Fruit fly (Drosophila melanogaster) whole organism, embryonic: ENCODE results near the gene bin.
A peak's percentile ranks its signal among the peaks of the same experiment; 100 is the strongest.

Experiments used
- CG1024 ChIP-seq: fragments of 200-800 bp; sonication (Bioruptor generic); IDR thresholded peaks from 2 replicates; pipeline ENCODE4 v1.3.6; 2022; ENCODE audit warnings: missing biosample characterization, missing genetic modification characterization
- CG12299 ChIP-seq: fragments of 200-800 bp; sonication (Bioruptor generic); optimal IDR thresholded peaks from 2 replicates; lab custom pipeline; 2018; ENCODE audit warnings: missing biosample characterization, mild to moderate bottlenecking, missing genetic modification characterization
- CG12942 ChIP-seq: fragments of 200-800 bp; sonication (Bioruptor generic); optimal IDR thresholded peaks from 3 replicates; lab custom pipeline; 2016; ENCODE audit warnings: missing biosample characterization, missing genetic modification characterization
- CG13287 ChIP-seq: fragments of 200-800 bp; sonication (Bioruptor generic); IDR thresholded peaks from 2 replicates; pipeline ENCODE4 v1.3.6; 2022; ENCODE audit warnings: missing biosample characterization, missing genetic modification characterization; ENCODE audit not compliant: partially characterized antibody
- CG13424 ChIP-seq: fragments of 200-800 bp; sonication (Bioruptor generic); optimal IDR thresholded peaks from 2 replicates; lab custom pipeline; 2019; ENCODE audit warnings: missing biosample characterization, mild to moderate bottlenecking, missing genetic modification characterization, moderate library complexity
- CG15514 ChIP-seq: fragments of 200-800 bp; sonication (Bioruptor generic); optimal IDR thresholded peaks from 3 replicates; lab custom pipeline; 2017; ENCODE audit warnings: missing biosample characterization, missing genetic modification characterization, mild to moderate bottlenecking, moderate library complexity, missing genetic modification reagents
- CG17802 ChIP-seq: fragments of 200-800 bp; sonication (Bioruptor generic); optimal IDR thresholded peaks from 2 replicates; lab custom pipeline; 2018; ENCODE audit warnings: missing biosample characterization, mild to moderate bottlenecking, missing genetic modification characterization, moderate library complexity
- CG1792 ChIP-seq: fragments of 200-800 bp; sonication (Bioruptor generic); optimal IDR thresholded peaks from 2 replicates; lab custom pipeline; 2016; ENCODE audit warnings: missing biosample characterization, missing genetic modification characterization
- CG30020 ChIP-seq: fragments of 200-800 bp; optimal IDR thresholded peaks from 2 replicates; lab custom pipeline; 2019; ENCODE audit warnings: missing biosample characterization, mild to moderate bottlenecking, missing genetic modification characterization, moderate library complexity
- CG3163 ChIP-seq: fragments of 200-800 bp; sonication (Bioruptor generic); optimal IDR thresholded peaks from 3 replicates; lab custom pipeline; 2016; ENCODE audit warnings: missing biosample characterization, missing genetic modification characterization
- CG4404 ChIP-seq: fragments of 200-800 bp; sonication (Bioruptor generic); IDR thresholded peaks from 2 replicates; pipeline ENCODE4 v1.3.6; 2022; ENCODE audit warnings: missing biosample characterization, missing genetic modification characterization
- CG6175 ChIP-seq: fragments of 200-800 bp; sonication (Bioruptor generic); IDR thresholded peaks from 3 replicates; pipeline ENCODE4 v1.3.6; 2022; ENCODE audit warnings: missing biosample characterization, missing genetic modification characterization
- CG6254 ChIP-seq: fragments of 200-800 bp; sonication (Bioruptor generic); optimal IDR thresholded peaks from 3 replicates; lab custom pipeline; 2017; ENCODE audit warnings: mild to moderate bottlenecking, missing biosample characterization, missing genetic modification reagents, missing genetic modification characterization
- CG6272 ChIP-seq: fragments of 200-800 bp; sonication (Bioruptor generic); IDR thresholded peaks from 2 replicates; pipeline ENCODE4 v1.3.6; 2022; ENCODE audit warnings: missing biosample characterization, missing genetic modification characterization
- CG6813 ChIP-seq: fragments of 200-800 bp; sonication (Bioruptor generic); optimal IDR thresholded peaks from 2 replicates; lab custom pipeline; 2017; ENCODE audit warnings: missing biosample characterization, missing genetic modification characterization, mild to moderate bottlenecking, moderate library complexity, missing genetic modification reagents
- CG7928 ChIP-seq: fragments of 200-800 bp; sonication (Bioruptor generic); optimal IDR thresholded peaks from 2 replicates; lab custom pipeline; 2017; ENCODE audit warnings: missing biosample characterization, mild to moderate bottlenecking, missing genetic modification characterization
- CG9817 ChIP-seq: fragments of 200-800 bp; sonication (Bioruptor generic); optimal IDR thresholded peaks from 2 replicates; lab custom pipeline; 2018; ENCODE audit warnings: missing biosample characterization, mild to moderate bottlenecking, missing genetic modification characterization, moderate library complexity
- Chrac-16 ChIP-seq: fragments of 200-800 bp; sonication (Bioruptor generic); optimal IDR thresholded peaks from 3 replicates; lab custom pipeline; 2016; ENCODE audit warnings: missing biosample characterization, missing genetic modification characterization
- Fer3 ChIP-seq: fragments of 200-800 bp; sonication (Bioruptor generic); optimal IDR thresholded peaks from 2 replicates; lab custom pipeline; 2018; ENCODE audit warnings: missing biosample characterization, mild to moderate bottlenecking, missing genetic modification characterization, moderate library complexity
- H15 ChIP-seq: fragments of 200-800 bp; sonication (Bioruptor generic); IDR thresholded peaks from 3 replicates; pipeline ENCODE4 v1.3.6; 2022; ENCODE audit warnings: missing biosample characterization, missing genetic modification characterization
- Hr51 ChIP-seq, 2 experiments: fragments of 200-800 bp; sonication (Bioruptor generic); optimal IDR thresholded peaks; 2 replicates in 1 of 2; 3 replicates in 1 of 2; lab custom pipeline; 2016 to 2018; ENCODE audit warnings: missing biosample characterization in 2 of 2, missing genetic modification characterization in 2 of 2, mild to moderate bottlenecking in 1 of 2, moderate library complexity in 1 of 2
- Kr ChIP-seq: fragments of 200-800 bp; sonication (Bioruptor generic); optimal IDR thresholded peaks from 2 replicates; lab custom pipeline; 2017; ENCODE audit warnings: missing biosample characterization, mild to moderate bottlenecking, missing genetic modification characterization
- Med ChIP-seq: fragments of 200-800 bp; sonication (Bioruptor generic); peaks from one replicate; lab custom pipeline; 2016; ENCODE audit warnings: missing biosample characterization, missing genetic modification characterization, mild to moderate bottlenecking, inconsistent platforms, moderate library complexity
- Meics ChIP-seq: fragments of 200-800 bp; sonication (Bioruptor generic); optimal IDR thresholded peaks from 2 replicates; lab custom pipeline; 2017; ENCODE audit warnings: missing biosample characterization, mild to moderate bottlenecking, missing genetic modification characterization
- Side ChIP-seq: fragments of 200-800 bp; sonication (Bioruptor generic); optimal IDR thresholded peaks from 2 replicates; lab custom pipeline; 2016; ENCODE audit warnings: missing biosample characterization, missing genetic modification characterization
- Trl ChIP-seq, 3 experiments: fragments of >200 bp in 2 of 3; fragments of 200-800 bp in 1 of 3; sonication (Bioruptor generic) in 1 of 3; optimal IDR thresholded peaks; 2 replicates in 1 of 3; 3 replicates in 2 of 3; lab custom pipeline; 2016 to 2017; ENCODE audit warnings: missing biosample characterization in 1 of 3, missing genetic modification characterization in 1 of 3
- Usf ChIP-seq: fragments of 200-800 bp; sonication (Bioruptor generic); optimal IDR thresholded peaks from 2 replicates; lab custom pipeline; 2017; ENCODE audit warnings: missing genotype, missing biosample characterization, missing genetic modification characterization
- YL-1 ChIP-seq: fragments of 200-800 bp; sonication (Bioruptor generic); optimal IDR thresholded peaks from 3 replicates; lab custom pipeline; 2017; ENCODE audit warnings: missing biosample characterization, mild to moderate bottlenecking, missing genetic modification characterization
- abd-A ChIP-seq: fragments of 200-800 bp; sonication (Bioruptor generic); optimal IDR thresholded peaks from 3 replicates; lab custom pipeline; 2019; ENCODE audit warnings: missing biosample characterization, mild to moderate bottlenecking, missing genetic modification characterization, moderate library complexity
- aop ChIP-seq: fragments of 200-800 bp; sonication (Bioruptor generic); IDR thresholded peaks from 2 replicates; pipeline ENCODE4 v1.3.6; 2022; ENCODE audit warnings: missing biosample characterization, missing genetic modification characterization
- ato ChIP-seq: fragments of 200-800 bp; sonication (Bioruptor generic); IDR thresholded peaks from 2 replicates; pipeline ENCODE4 v1.3.6; 2022; ENCODE audit warnings: missing biosample characterization, missing genetic modification characterization; ENCODE audit not compliant: partially characterized antibody
- cg ChIP-seq: fragments of 200-800 bp; sonication (Bioruptor generic); optimal IDR thresholded peaks from 3 replicates; lab custom pipeline; 2019; ENCODE audit warnings: missing biosample characterization, mild to moderate bottlenecking, missing genetic modification characterization, moderate library complexity
- ci ChIP-seq: fragments of 200-800 bp; sonication (Bioruptor generic); IDR thresholded peaks from 3 replicates; pipeline ENCODE4 v1.3.6; 2022; ENCODE audit warnings: missing biosample characterization, missing genetic modification characterization
- crc ChIP-seq: fragments of 200-800 bp; sonication (Bioruptor generic); optimal IDR thresholded peaks from 2 replicates; lab custom pipeline; 2016; ENCODE audit warnings: missing biosample characterization, missing genetic modification characterization
- croc ChIP-seq: fragments of 200-800 bp; sonication (Bioruptor generic); conservative IDR thresholded peaks from 3 replicates; pipeline ENCODE4 v1.3.6; 2022; ENCODE audit warnings: missing biosample characterization, missing genetic modification characterization
- eve ChIP-seq, 2 experiments: fragments of >200 bp; optimal IDR thresholded peaks; 2 replicates each; lab custom pipeline; 2017; ENCODE audit warnings: missing biosample characterization in 2 of 2, missing genetic modification characterization in 2 of 2
- ewg ChIP-seq: fragments of 200-800 bp; sonication (Bioruptor generic); optimal IDR thresholded peaks from 3 replicates; lab custom pipeline; 2017; ENCODE audit warnings: mild to moderate bottlenecking, missing biosample characterization, missing genetic modification reagents, missing genetic modification characterization
- eyg ChIP-seq: fragments of 200-800 bp; sonication (Bioruptor generic); optimal IDR thresholded peaks from 3 replicates; lab custom pipeline; 2016; ENCODE audit warnings: missing biosample characterization, missing genetic modification characterization
- gro ChIP-seq: fragments of 200-800 bp; sonication (Bioruptor generic); optimal IDR thresholded peaks from 2 replicates; lab custom pipeline; 2016; ENCODE audit warnings: missing biosample characterization, missing genetic modification characterization
- gsb ChIP-seq: fragments of 200-800 bp; sonication (Bioruptor generic); IDR thresholded peaks from 2 replicates; pipeline ENCODE4 v1.3.6; 2022; ENCODE audit warnings: missing biosample characterization, missing genetic modification characterization
- kah ChIP-seq: fragments of 200-800 bp; sonication (Bioruptor generic); optimal IDR thresholded peaks from 2 replicates; lab custom pipeline; 2018; ENCODE audit warnings: missing biosample characterization, mild to moderate bottlenecking, missing genetic modification characterization
- lbe ChIP-seq: fragments of 200-800 bp; sonication (Bioruptor generic); optimal IDR thresholded peaks from 2 replicates; lab custom pipeline; 2016; ENCODE audit warnings: missing biosample characterization, mild to moderate bottlenecking, missing genetic modification characterization
- scrt ChIP-seq: fragments of 200-800 bp; sonication (Bioruptor generic); optimal IDR thresholded peaks from 2 replicates; lab custom pipeline; 2018; ENCODE audit warnings: missing biosample characterization, mild to moderate bottlenecking, missing genetic modification characterization, moderate library complexity
- sens ChIP-seq: fragments of 200-800 bp; sonication (Bioruptor generic); peaks from one replicate; lab custom pipeline; 2016; ENCODE audit warnings: missing biosample characterization, missing genetic modification characterization
- seq ChIP-seq: fragments of 200-800 bp; sonication (Bioruptor generic); IDR thresholded peaks from 2 replicates; pipeline ENCODE4 v1.3.6; 2022; ENCODE audit warnings: missing biosample characterization, missing genetic modification characterization
- so ChIP-seq: fragments of 200-800 bp; sonication (Bioruptor generic); IDR thresholded peaks from 3 replicates; pipeline ENCODE4 v1.3.6; 2022; ENCODE audit warnings: missing biosample characterization, missing genetic modification characterization
- unc-4 ChIP-seq: fragments of 200-800 bp; sonication (Bioruptor generic); IDR thresholded peaks from 2 replicates; pipeline ENCODE4 v1.3.6; 2022; ENCODE audit warnings: missing biosample characterization, missing genetic modification characterization; ENCODE audit not compliant: partially characterized antibody
- yki ChIP-seq: fragments of >200 bp; optimal IDR thresholded peaks from 3 replicates; lab custom pipeline; 2018

Gene bin

DNA sequence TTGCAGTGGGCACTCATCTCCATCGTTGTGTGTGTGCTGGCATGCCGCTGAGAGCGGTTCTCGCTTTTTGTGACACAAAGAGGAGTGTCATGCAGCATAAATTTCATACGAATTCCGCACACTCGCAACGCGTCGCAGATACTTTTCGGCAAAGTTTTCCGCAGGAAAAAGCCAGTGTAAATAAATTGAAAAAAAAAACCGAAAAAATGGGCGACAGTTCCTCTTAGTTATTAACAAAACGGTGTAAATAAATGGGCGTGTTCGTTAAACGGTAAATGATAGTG lies 47.6 kb upstream of the bin start, which contains the start of gene tow (continued):
- TF ChIP-seq gsb (GFP tag; lab: Robert Waterston, UW) (no peak), Side (no peak), Fer3 (tag; lab: Kevin White, UChicago) (no peak), ato (GFP tag; lab: Robert Waterston, UW) (no peak), lbe (GFP tag; lab: Kevin White, UChicago) (no peak), CG17802 (tag; lab: Kevin White, UChicago) (no peak), eyg (GFP tag; lab: Kevin White, UChicago) (no peak), crc (GFP tag; lab: Kevin White, UChicago) (no peak), ewg (GFP tag; lab: Kevin White, UChicago) (peak; percentile 11), CG3163 (GFP tag; lab: Kevin White, UChicago) (peak; percentile 13)

dm6 chr3L:6943204-6943947 lies 47.0 kb upstream of the bin start:
- TF ChIP-seq cg: peak; percentile 64
- no peak for TF ChIP-seq croc (GFP tag; lab: Robert Waterston, UW)
- TF ChIP-seq CG6813 (GFP tag; lab: Kevin White, UChicago): no peak
- peak; percentile 28 for TF ChIP-seq yki (lab: Kevin White, UChicago)
- peak in 1 of 2 experiments; percentile 4 for TF ChIP-seq eve (GFP tag; optimal IDR thresholded peaks at IDR 0.05; lab: Kevin White, UChicago)
- TF ChIP-seq CG12299 (tag; lab: Kevin White, UChicago): no peak
- no peak for TF ChIP-seq CG6272 (GFP tag; lab: Robert Waterston, UW)
- TF ChIP-seq scrt (GFP tag; lab: Kevin White, UChicago): peak; percentile 15
- no peak for TF ChIP-seq Hr51 (GFP tag; optimal IDR thresholded peaks at IDR 0.05; lab: Kevin White, UChicago)
- TF ChIP-seq ci (GFP tag; lab: Robert Waterston, UW): 0 out of 3 replicates have a peak, but pooled peaks have one; percentile 10
- TF ChIP-seq H15: no peak
- peak; percentile 14; the same call in 1 of the 3 replicates for TF ChIP-seq so (GFP tag; lab: Robert Waterston, UW)
- no peak for TF ChIP-seq CG1024 (GFP tag; lab: Robert Waterston, UW)
- no peak for TF ChIP-seq CG6254 (GFP tag; lab: Kevin White, UChicago)
- TF ChIP-seq CG30020: no peak
- peak; percentile 58 for TF ChIP-seq sens (GFP tag; lab: Kevin White, UChicago)
- no peak for TF ChIP-seq CG1792 (GFP tag; lab: Kevin White, UChicago)
- peak; percentile 8 for TF ChIP-seq kah
- peak; percentile 82 to 86 for TF ChIP-seq Trl (optimal IDR thresholded peaks at IDR 0.05; lab: Kevin White, UChicago)
- TF ChIP-seq Trl (GFP tag; optimal IDR thresholded peaks at IDR 0.05; lab: Kevin White, UChicago): no peak
- no peak for TF ChIP-seq CG4404 (GFP tag; lab: Robert Waterston, UW)
- no peak for TF ChIP-seq aop (GFP tag; lab: Robert Waterston, UW)
- peak; percentile 4 for TF ChIP-seq Kr
- TF ChIP-seq CG13424 (tag; lab: Kevin White, UChicago): no peak
- TF ChIP-seq Med: peak; percentile 29
- TF ChIP-seq CG6175 (GFP tag; lab: Robert Waterston, UW): no peak
- TF ChIP-seq YL-1 (GFP tag; lab: Kevin White, UChicago): peak; percentile 20
- TF ChIP-seq abd-A: peak; percentile 36
- no peak for TF ChIP-seq Chrac-16 (GFP tag; lab: Kevin White, UChicago)
- no peak for TF ChIP-seq gro (GFP tag; lab: Kevin White, UChicago)
- TF ChIP-seq unc-4 (GFP tag; lab: Robert Waterston, UW): 0 out of 2 replicates have a peak, but pooled peaks have one; percentile 24
- TF ChIP-seq CG9817 (tag; lab: Kevin White, UChicago): no peak
- TF ChIP-seq CG15514 (GFP tag; lab: Kevin White, UChicago): no peak
- TF ChIP-seq CG12942 (GFP tag; lab: Kevin White, UChicago): no peak
- TF ChIP-seq Usf (GFP tag; lab: Kevin White, UChicago): no peak
- TF ChIP-seq Meics (GFP tag; lab: Kevin White, UChicago): no peak
- TF ChIP-seq CG7928 (GFP tag; lab: Kevin White, UChicago): peak; percentile 70
- TF ChIP-seq CG13287 (GFP tag; lab: Robert Waterston, UW): peak; percentile 17; the same call in 1 of the 2 replicates
- peak; percentile 43; the same call in 1 of the 2 replicates for TF ChIP-seq seq (GFP tag; lab: Robert Waterston, UW)
